Worm (Caenorhabditis elegans): ENCODE measurements around the gene C02F5.3.

C02F5.3 gene

ce11 chrIII:8244052-8244451 lies 1.6 kb upstream of the C02F5.3 start, which contains the start of the genes pbs-6 and cids-1:
Gene pbs-6, minus strand, starts transcription at chrIII:8244092.
Gene cids-1, plus strand, starts transcription at chrIII:8244445.
- TF ChIP-seq mdl-1 (tag; optimal IDR thresholded peaks at IDR 0.05): no peak
- TF ChIP-seq pha-4 (tag; optimal IDR thresholded peaks at IDR 0.05): peak; percentile 5
- TF ChIP-seq lin-15B (tag; optimal IDR thresholded peaks at IDR 0.05): peak; percentile 27
- TF ChIP-seq nfya-1 (tag; optimal IDR thresholded peaks at IDR 0.05; ENCODE audit: insufficient read depth): peak; percentile 36
- TF ChIP-seq skn-1 (tag; optimal IDR thresholded peaks at IDR 0.05): peak; percentile 44

- no peak for TF ChIP-seq egl-5 (tag; optimal IDR thresholded peaks at IDR 0.05)
- TF ChIP-seq daf-12 (tag; optimal IDR thresholded peaks at IDR 0.05): no peak
- TF ChIP-seq nhr-12 (tag; optimal IDR thresholded peaks at IDR 0.05): no peak
- TF ChIP-seq snpc-4 (tag; optimal IDR thresholded peaks at IDR 0.05): no peak
- TF ChIP-seq aly-2 (tag; optimal IDR thresholded peaks at IDR 0.05): no peak
- TF ChIP-seq nhr-76 (tag; optimal IDR thresholded peaks at IDR 0.05): no peak
- no peak for TF ChIP-seq unc-62 (GFP tag; optimal IDR thresholded peaks at IDR 0.05)
- TF ChIP-seq nhr-43 (tag; optimal IDR thresholded peaks at IDR 0.05; ENCODE audit: poor library complexity, severe bottlenecking): no peak
- no peak for TF ChIP-seq mml-1 (tag; optimal IDR thresholded peaks at IDR 0.05)
- TF ChIP-seq elt-3 (tag; optimal IDR thresholded peaks at IDR 0.05): no peak
Observed at ce11 chrIII:8247051-8247450, 1.4 kb downstream of the C02F5.3 start, which contains the start of gene C02F5.13. Gene C02F5.13, plus strand, starts transcription at chrIII:8247351.

ce11 chrIII:8249381-8249780 lies 3.7 kb downstream of the C02F5.3 start, which contains the start of the genes C02F5.10 and C02F5.2:
Gene C02F5.10, minus strand, starts transcription at chrIII:8249481.
Gene C02F5.2, plus strand, starts transcription at chrIII:8249619.
- TF ChIP-seq nhr-12 (tag; optimal IDR thresholded peaks at IDR 0.05) (no peak), lin-39 (tag; optimal IDR thresholded peaks at IDR 0.05) (no peak), nhr-76 (tag; optimal IDR thresholded peaks at IDR 0.05) (no peak), pha-4 (tag; optimal IDR thresholded peaks at IDR 0.05) (no peak), egl-5 (tag; optimal IDR thresholded peaks at IDR 0.05) (no peak), ceh-82 (tag; optimal IDR thresholded peaks at IDR 0.05) (no peak), ztf-11 (tag; optimal IDR thresholded peaks at IDR 0.05) (no peak), mdl-1 (tag; optimal IDR thresholded peaks at IDR 0.05) (no peak), nhr-67 (tag; optimal IDR thresholded peaks at IDR 0.05) (no peak), hmg-11 (tag; optimal IDR thresholded peaks at IDR 0.05) (no peak), lin-15B (tag; optimal IDR thresholded peaks at IDR 0.05) (no peak)

DNA sequence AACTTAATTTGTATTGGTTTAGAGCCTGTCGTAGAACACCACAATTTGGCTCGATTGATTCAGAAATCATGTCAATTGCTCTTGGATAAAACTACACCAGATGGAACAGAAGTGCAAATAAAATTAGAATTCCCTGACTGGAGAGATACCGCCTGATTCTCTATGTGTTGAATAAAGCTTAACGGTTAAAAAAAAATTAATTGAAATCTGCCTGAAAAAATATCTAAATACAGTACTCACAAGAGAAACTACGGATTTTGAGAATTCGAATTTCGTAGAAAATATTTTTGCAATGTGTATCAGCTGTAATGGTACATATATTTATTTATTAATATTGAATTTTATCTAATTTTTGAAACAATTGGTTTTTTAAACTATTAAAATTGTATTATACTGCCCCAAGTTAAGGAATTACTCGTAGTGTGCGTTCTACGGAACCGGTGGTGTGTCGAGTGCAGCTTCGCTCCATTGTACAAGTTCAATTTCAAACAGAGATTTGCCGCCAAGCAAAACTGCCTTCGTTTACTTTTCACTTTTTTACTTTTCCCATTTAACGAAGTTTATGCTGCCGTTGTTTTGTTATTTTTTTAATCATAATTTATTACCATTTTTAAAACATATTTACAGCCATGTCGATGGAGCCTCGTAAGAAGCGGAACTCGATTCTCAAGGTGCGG lies 4.5 kb downstream of the C02F5.3 start, which contains the start of gene knl-1:
TSS of gene knl-1 (plus strand) at position 626 of the 677 bp plus-strand sequence.
- TF ChIP-seq ztf-11 (tag; optimal IDR thresholded peaks at IDR 0.05): no peak
- no peak for TF ChIP-seq sea-2 (GFP tag; optimal IDR thresholded peaks at IDR 0.05)
- TF ChIP-seq unc-39 (tag; optimal IDR thresholded peaks at IDR 0.05): no peak
- TF ChIP-seq unc-62 (GFP tag; optimal IDR thresholded peaks at IDR 0.05): no peak
- TF ChIP-seq fkh-2 (tag; optimal IDR thresholded peaks at IDR 0.05): no peak
- TF ChIP-seq nhr-23 (tag; optimal IDR thresholded peaks at IDR 0.05): peak; percentile 51
- no peak for TF ChIP-seq elt-1 (tag; optimal IDR thresholded peaks at IDR 0.05)
- no peak for TF ChIP-seq ZK546.5 (tag; optimal IDR thresholded peaks at IDR 0.05)
- peak; percentile 69 for TF ChIP-seq lin-15B (tag; optimal IDR thresholded peaks at IDR 0.05)
- TF ChIP-seq mdl-1 (tag; optimal IDR thresholded peaks at IDR 0.05): no peak
- no peak for TF ChIP-seq nhr-76 (tag; optimal IDR thresholded peaks at IDR 0.05)
- peak; percentile 52 for TF ChIP-seq nfya-1 (tag; optimal IDR thresholded peaks at IDR 0.05; ENCODE audit: insufficient read depth)
- no peak for TF ChIP-seq ama-1 (optimal IDR thresholded peaks at IDR 0.05)
- TF ChIP-seq R02D3.7 (tag; optimal IDR thresholded peaks at IDR 0.05): peak; percentile 9
- no peak for TF ChIP-seq egl-5 (tag; optimal IDR thresholded peaks at IDR 0.05)
- TF ChIP-seq nhr-77 (tag; optimal IDR thresholded peaks at IDR 0.05): no peak
- TF ChIP-seq fos-1 (tag; optimal IDR thresholded peaks at IDR 0.05): no peak
- TF ChIP-seq egl-27 (tag; optimal IDR thresholded peaks at IDR 0.05): no peak
- no peak for TF ChIP-seq hmg-11 (tag; optimal IDR thresholded peaks at IDR 0.05)
- TF ChIP-seq fkh-10 (GFP tag; optimal IDR thresholded peaks at IDR 0.05): no peak
- TF ChIP-seq nhr-237 (tag; optimal IDR thresholded peaks at IDR 0.05): no peak
- TF ChIP-seq nhr-67 (tag; optimal IDR thresholded peaks at IDR 0.05): no peak
- no peak for TF ChIP-seq ceh-82 (tag; optimal IDR thresholded peaks at IDR 0.05)
- no peak for TF ChIP-seq nhr-11 (tag; optimal IDR thresholded peaks at IDR 0.05)
- no peak for TF ChIP-seq lsy-12 (tag; optimal IDR thresholded peaks at IDR 0.05)
- peak; percentile 6 for TF ChIP-seq jun-1 (tag; optimal IDR thresholded peaks at IDR 0.05)
- no peak for TF ChIP-seq elt-3 (tag; optimal IDR thresholded peaks at IDR 0.05)
- no peak for TF ChIP-seq zag-1 (tag; optimal IDR thresholded peaks at IDR 0.05)
- no peak for TF ChIP-seq aly-2 (tag; optimal IDR thresholded peaks at IDR 0.05)
- no peak for TF ChIP-seq tbx-2 (tag; optimal IDR thresholded peaks at IDR 0.05)
- TF ChIP-seq ceh-28 (tag; optimal IDR thresholded peaks at IDR 0.05): no peak
- peak; percentile 44 for TF ChIP-seq lin-39 (tag; optimal IDR thresholded peaks at IDR 0.05)
- peak; percentile 5 for TF ChIP-seq pqm-1 (tag; optimal IDR thresholded peaks at IDR 0.05)
- no peak for TF ChIP-seq daf-12 (tag; optimal IDR thresholded peaks at IDR 0.05)
- no peak for TF ChIP-seq ceh-9 (tag; optimal IDR thresholded peaks at IDR 0.05)
- TF ChIP-seq pha-4 (tag; optimal IDR thresholded peaks at IDR 0.05): peak; percentile 94
- TF ChIP-seq nhr-28 (tag; optimal IDR thresholded peaks at IDR 0.05): no peak
- no peak for TF ChIP-seq nhr-43 (tag; optimal IDR thresholded peaks at IDR 0.05; ENCODE audit: poor library complexity, severe bottlenecking)
- TF ChIP-seq elt-2 (tag; optimal IDR thresholded peaks at IDR 0.05): peak; percentile 28
- TF ChIP-seq nhr-12 (tag; optimal IDR thresholded peaks at IDR 0.05): no peak
- TF ChIP-seq skn-1 (tag; optimal IDR thresholded peaks at IDR 0.05): no peak
